Fruit fly (Drosophila melanogaster) whole organism, embryonic: ENCODE results near the gene Srp19.

Experiments used
- BEAF-32 ChIP-seq: fragments of 200-800 bp; sonication (Bioruptor generic); optimal IDR thresholded peaks from 3 replicates; lab custom pipeline; 2017; ENCODE audit warnings: missing biosample characterization, missing genetic modification characterization, mild to moderate bottlenecking, moderate library complexity, missing genetic modification reagents
- Bgb ChIP-seq: fragments of 200-800 bp; sonication (Bioruptor generic); IDR thresholded peaks from 2 replicates; pipeline ENCODE4 v1.3.6; 2022; ENCODE audit warnings: missing biosample characterization, missing genetic modification characterization; ENCODE audit not compliant: partially characterized antibody
- CG10321 ChIP-seq: fragments of 200-800 bp; sonication (Bioruptor generic); IDR thresholded peaks from 2 replicates; pipeline ENCODE4 v1.3.6; 2022; ENCODE audit warnings: missing biosample characterization, missing genetic modification characterization
- CG10979 ChIP-seq: fragments of 200-800 bp; sonication (Bioruptor generic); optimal IDR thresholded peaks from 2 replicates; lab custom pipeline; 2018; ENCODE audit warnings: missing biosample characterization, mild to moderate bottlenecking, missing genetic modification characterization, moderate library complexity
- CG11723 ChIP-seq: fragments of 200-800 bp; sonication (Bioruptor generic); optimal IDR thresholded peaks from 2 replicates; lab custom pipeline; 2017; ENCODE audit warnings: missing biosample characterization, mild to moderate bottlenecking, missing genetic modification characterization
- CG15269 ChIP-seq: fragments of 200-800 bp; sonication (Bioruptor generic); optimal IDR thresholded peaks from 2 replicates; lab custom pipeline; 2018; ENCODE audit warnings: missing biosample characterization, mild to moderate bottlenecking, missing genetic modification characterization, moderate library complexity
- CG15514 ChIP-seq: fragments of 200-800 bp; sonication (Bioruptor generic); optimal IDR thresholded peaks from 3 replicates; lab custom pipeline; 2017; ENCODE audit warnings: missing biosample characterization, missing genetic modification characterization, mild to moderate bottlenecking, moderate library complexity, missing genetic modification reagents
- CG1603 ChIP-seq: fragments of 200-800 bp; sonication (Bioruptor generic); optimal IDR thresholded peaks from 2 replicates; lab custom pipeline; 2019; ENCODE audit warnings: missing biosample characterization, mild to moderate bottlenecking, missing genetic modification characterization, moderate library complexity
- CG1647 ChIP-seq: fragments of 200-800 bp; sonication (Bioruptor generic); optimal IDR thresholded peaks from 3 replicates; lab custom pipeline; 2016; ENCODE audit warnings: missing biosample characterization, missing genetic modification characterization
- CG17612 ChIP-seq: fragments of 200-800 bp; sonication (Bioruptor generic); IDR thresholded peaks from 2 replicates; pipeline ENCODE4 v1.3.6; 2022; ENCODE audit warnings: missing biosample characterization, missing genetic modification characterization
- CG17829 ChIP-seq: fragments of 200-800 bp; optimal IDR thresholded peaks from 2 replicates; lab custom pipeline; 2019; ENCODE audit warnings: missing biosample characterization, mild to moderate bottlenecking, missing genetic modification characterization, moderate library complexity
- CG2199 ChIP-seq: fragments of 200-800 bp; sonication (Bioruptor generic); IDR thresholded peaks from 3 replicates; pipeline ENCODE4 v1.3.6; 2022; ENCODE audit warnings: missing biosample characterization, missing genetic modification characterization
- CG3163 ChIP-seq: fragments of 200-800 bp; sonication (Bioruptor generic); optimal IDR thresholded peaks from 3 replicates; lab custom pipeline; 2016; ENCODE audit warnings: missing biosample characterization, missing genetic modification characterization
- CG32532 ChIP-seq: fragments of 200-800 bp; sonication (Bioruptor generic); IDR thresholded peaks from 2 replicates; pipeline ENCODE4 v1.3.6; 2022; ENCODE audit warnings: missing biosample characterization, missing genetic modification characterization
- CG3847 ChIP-seq: fragments of 200-800 bp; sonication (Bioruptor generic); IDR thresholded peaks from 2 replicates; pipeline ENCODE4 v1.3.6; 2022; ENCODE audit warnings: missing biosample characterization, missing genetic modification characterization
- CG6689 ChIP-seq: fragments of 200-800 bp; sonication (Bioruptor generic); IDR thresholded peaks from 2 replicates; pipeline ENCODE4 v1.3.6; 2022; ENCODE audit warnings: missing biosample characterization, missing genetic modification characterization
- CG8924 ChIP-seq: fragments of 200-800 bp; optimal IDR thresholded peaks from 3 replicates; lab custom pipeline; 2019; ENCODE audit warnings: missing biosample characterization, mild to moderate bottlenecking, missing genetic modification characterization, moderate library complexity
- CG9437 ChIP-seq: fragments of 200-800 bp; sonication (Bioruptor generic); optimal IDR thresholded peaks from 2 replicates; lab custom pipeline; 2018; ENCODE audit warnings: missing biosample characterization, mild to moderate bottlenecking, missing genetic modification characterization
- CrebB ChIP-seq: fragments of 200-800 bp; sonication (Bioruptor generic); optimal IDR thresholded peaks from 3 replicates; lab custom pipeline; 2018; ENCODE audit warnings: missing biosample characterization, mild to moderate bottlenecking, missing genetic modification characterization
- Deaf1 ChIP-seq: fragments of 200-800 bp; optimal IDR thresholded peaks from 3 replicates; lab custom pipeline; 2019; ENCODE audit warnings: missing biosample characterization, mild to moderate bottlenecking, missing genetic modification characterization, moderate library complexity
- MESR4 ChIP-seq: fragments of 200-800 bp; sonication (Bioruptor generic); optimal IDR thresholded peaks from 2 replicates; lab custom pipeline; 2018; ENCODE audit warnings: missing biosample characterization, mild to moderate bottlenecking, missing genetic modification characterization, moderate library complexity
- Oaz ChIP-seq: fragments of 200-800 bp; sonication (Bioruptor generic); IDR thresholded peaks from 2 replicates; pipeline ENCODE4 v1.3.6; 2022; ENCODE audit warnings: missing biosample characterization, missing genetic modification characterization
- Sin3A ChIP-seq: fragments of >200 bp; optimal IDR thresholded peaks from 2 replicates; lab custom pipeline; 2018
- Sry-β ChIP-seq: fragments of 200-800 bp; sonication (Bioruptor generic); optimal IDR thresholded peaks from 2 replicates; lab custom pipeline; 2018; ENCODE audit warnings: missing biosample characterization, mild to moderate bottlenecking, missing genetic modification characterization, moderate library complexity
- ac ChIP-seq: fragments of 200-800 bp; sonication (Bioruptor generic); optimal IDR thresholded peaks from 3 replicates; lab custom pipeline; 2017; ENCODE audit warnings: missing biosample characterization, mild to moderate bottlenecking, missing genetic modification characterization
- ato ChIP-seq: fragments of 200-800 bp; sonication (Bioruptor generic); IDR thresholded peaks from 2 replicates; pipeline ENCODE4 v1.3.6; 2022; ENCODE audit warnings: missing biosample characterization, missing genetic modification characterization; ENCODE audit not compliant: partially characterized antibody
- az2 ChIP-seq: fragments of 200-800 bp; sonication (Bioruptor generic); optimal IDR thresholded peaks from 3 replicates; lab custom pipeline; 2016; ENCODE audit warnings: missing biosample characterization, missing genetic modification characterization
- cad ChIP-seq: fragments of >200 bp; optimal IDR thresholded peaks from 2 replicates; lab custom pipeline; 2017; ENCODE audit warnings: missing biosample characterization, missing genetic modification characterization
- chm ChIP-seq: fragments of 200-800 bp; sonication (Bioruptor generic); IDR thresholded peaks from 2 replicates; pipeline ENCODE4 v1.3.6; 2022; ENCODE audit warnings: missing biosample characterization, missing genetic modification characterization
- disco-r ChIP-seq: fragments of 200-800 bp; sonication (Bioruptor generic); optimal IDR thresholded peaks from 2 replicates; lab custom pipeline; 2016; ENCODE audit warnings: missing biosample characterization, missing genetic modification characterization
- dm ChIP-seq: fragments of 200-800 bp; sonication (Bioruptor generic); optimal IDR thresholded peaks from 3 replicates; lab custom pipeline; 2016; ENCODE audit warnings: missing biosample characterization, missing genetic modification characterization
- dmrt99B ChIP-seq: fragments of 200-800 bp; sonication (Bioruptor generic); optimal IDR thresholded peaks from 2 replicates; lab custom pipeline; 2018; ENCODE audit warnings: missing biosample characterization, mild to moderate bottlenecking, missing genetic modification characterization, moderate library complexity
- dysf ChIP-seq: fragments of 200-800 bp; sonication (Bioruptor generic); IDR thresholded peaks from 3 replicates; pipeline ENCODE4 v1.3.6; 2022; ENCODE audit warnings: missing biosample characterization, missing genetic modification characterization
- exex ChIP-seq: fragments of 200-800 bp; sonication (Bioruptor generic); optimal IDR thresholded peaks from 4 replicates; lab custom pipeline; 2018; ENCODE audit warnings: missing biosample characterization, mild to moderate bottlenecking, missing genetic modification characterization, moderate library complexity
- gcm ChIP-seq: fragments of 200-800 bp; sonication (Bioruptor generic); optimal IDR thresholded peaks from 2 replicates; lab custom pipeline; 2019; ENCODE audit warnings: missing biosample characterization, mild to moderate bottlenecking, missing genetic modification characterization, moderate library complexity
- grau ChIP-seq: fragments of 200-800 bp; optimal IDR thresholded peaks from 3 replicates; lab custom pipeline; 2019; ENCODE audit warnings: missing biosample characterization, mild to moderate bottlenecking, missing genetic modification characterization, moderate library complexity
- hb ChIP-seq: fragments of 200-800 bp; sonication (Bioruptor generic); IDR thresholded peaks from 3 replicates; pipeline ENCODE4 v1.3.6; 2022; ENCODE audit warnings: missing biosample characterization, missing genetic modification characterization; ENCODE audit not compliant: partially characterized antibody
- insv ChIP-seq, 2 experiments: fragments of 200-800 bp; sonication (Bioruptor generic); optimal IDR thresholded peaks; 3 replicates each; lab custom pipeline; 2016 to 2018; ENCODE audit warnings: missing biosample characterization in 2 of 2, missing genetic modification characterization in 2 of 2
- inv ChIP-seq: fragments of 200-800 bp; sonication (Bioruptor generic); IDR thresholded peaks from 2 replicates; pipeline ENCODE4 v1.3.6; 2022; ENCODE audit warnings: missing biosample characterization, missing genetic modification characterization; ENCODE audit not compliant: partially characterized antibody
- mirr ChIP-seq: fragments of 200-800 bp; sonication (Bioruptor generic); optimal IDR thresholded peaks from 3 replicates; lab custom pipeline; 2018; ENCODE audit warnings: missing biosample characterization, mild to moderate bottlenecking, missing genetic modification characterization
- nmo ChIP-seq: fragments of 200-800 bp; sonication (Bioruptor generic); optimal IDR thresholded peaks from 2 replicates; lab custom pipeline; 2018; ENCODE audit warnings: missing biosample characterization, mild to moderate bottlenecking, missing genetic modification characterization, moderate library complexity
- pfk ChIP-seq: fragments of 200-800 bp; sonication (Bioruptor generic); optimal IDR thresholded peaks from 2 replicates; lab custom pipeline; 2018; ENCODE audit warnings: missing biosample characterization, mild to moderate bottlenecking, missing genetic modification characterization, moderate library complexity
- phol ChIP-seq: fragments of 200-800 bp; sonication (Bioruptor generic); optimal IDR thresholded peaks from 3 replicates; lab custom pipeline; 2018; ENCODE audit warnings: missing biosample characterization, mild to moderate bottlenecking, missing genetic modification characterization, moderate library complexity
- pros ChIP-seq: fragments of 200-800 bp; sonication (Bioruptor generic); optimal IDR thresholded peaks from 3 replicates; lab custom pipeline; 2019; ENCODE audit warnings: missing biosample characterization, mild to moderate bottlenecking, missing genetic modification characterization, moderate library complexity
- psq ChIP-seq: fragments of 200-800 bp; sonication (Bioruptor generic); optimal IDR thresholded peaks from 2 replicates; lab custom pipeline; 2017; ENCODE audit warnings: missing biosample characterization, missing genetic modification characterization
- row ChIP-seq: fragments of 200-800 bp; sonication (Bioruptor generic); IDR thresholded peaks from 3 replicates; pipeline ENCODE4 v1.3.6; 2022; ENCODE audit warnings: missing biosample characterization, missing genetic modification characterization

Srp19 gene

dm6 chr3L:7376151-7376550 lies 28.3 kb upstream of the Srp19 start:
- TF ChIP-seq gcm (GFP tag; lab: Kevin White, UChicago) (no peak), exex (tag; lab: Kevin White, UChicago) (peak; percentile 60), CG3163 (GFP tag; lab: Kevin White, UChicago) (no peak), mirr (GFP tag; lab: Kevin White, UChicago) (peak; percentile 67)

dm6 chr3L:7371290-7371689 lies 23.5 kb upstream of the Srp19 start:
- TF ChIP-seq CG10321 (GFP tag; lab: Robert Waterston, UW) (0 out of 2 replicates have a peak, but pooled peaks have one; percentile 10), chm (GFP tag; lab: Robert Waterston, UW) (0 out of 2 replicates have a peak, but pooled peaks have one; percentile 26), insv (GFP tag; optimal IDR thresholded peaks at IDR 0.05; lab: Kevin White, UChicago) (peak in 1 of 2 experiments; percentile 7), ac (GFP tag; lab: Kevin White, UChicago) (peak; percentile 28), CG17612 (GFP tag; lab: Robert Waterston, UW) (no peak), phol (tag; lab: Kevin White, UChicago) (peak; percentile 37), CG11723 (GFP tag; lab: Kevin White, UChicago) (no peak), Sry-β (GFP tag; lab: Kevin White, UChicago) (peak; percentile 86), CG32532 (GFP tag; lab: Robert Waterston, UW) (no peak), row (GFP tag; lab: Robert Waterston, UW) (peak; percentile 42; the same call in 2 of the 3 replicates), dmrt99B (tag; lab: Kevin White, UChicago) (no peak), CG1603 (tag; lab: Kevin White, UChicago) (no peak), CrebB (no peak), cad (peak; percentile 80), CG2199 (GFP tag; lab: Robert Waterston, UW) (0 out of 3 replicates have a peak, but pooled peaks have one; percentile 22), hb (GFP tag; lab: Robert Waterston, UW) (peak; percentile 29; the same call in 1 of the 3 replicates), BEAF-32 (peak; percentile 30)

- TF ChIP-seq grau (tag; lab: Kevin White, UChicago) (no peak), CG3847 (GFP tag; lab: Robert Waterston, UW) (no peak), CG10979 (tag; lab: Kevin White, UChicago) (peak; percentile 10), MESR4 (GFP tag; lab: Kevin White, UChicago) (peak; percentile 49), dysf (GFP tag; lab: Robert Waterston, UW) (no peak), Oaz (GFP tag; lab: Robert Waterston, UW) (no peak), ato (GFP tag; lab: Robert Waterston, UW) (0 out of 2 replicates have a peak, but pooled peaks have one; percentile 24), CG15514 (GFP tag; lab: Kevin White, UChicago) (peak; percentile 42), pfk (GFP tag; lab: Kevin White, UChicago) (peak; percentile 21), Bgb (peak; percentile 14; the same call in 1 of the 2 replicates), CG9437 (GFP tag; lab: Kevin White, UChicago) (peak; percentile 93), CG8924 (tag; lab: Kevin White, UChicago) (peak; percentile 56), Sin3A (peak; percentile 9), psq (GFP tag; lab: Kevin White, UChicago) (peak; percentile 71), CG1647 (GFP tag; lab: Kevin White, UChicago) (no peak), Deaf1 (tag; lab: Kevin White, UChicago) (peak; percentile 29), CG11723 (GFP tag; lab: Kevin White, UChicago) (no peak), pros (GFP tag; lab: Kevin White, UChicago) (peak; percentile 98), CG17829 (peak; percentile 19), CG6689 (GFP tag; lab: Robert Waterston, UW) (no peak), dm (GFP tag; lab: Kevin White, UChicago) (peak; percentile 81), nmo (GFP tag; lab: Kevin White, UChicago) (peak; percentile 45), gcm (GFP tag; lab: Kevin White, UChicago) (peak; percentile 15), disco-r (GFP tag; lab: Kevin White, UChicago) (no peak), CG15269 (no peak), inv (GFP tag; lab: Robert Waterston, UW) (no peak), az2 (GFP tag; lab: Kevin White, UChicago) (no peak)
Measured at dm6 chr3L:7370231-7370882, 22.5 kb upstream of the Srp19 start.
